Fruit fly (Drosophila melanogaster) whole organism, embryonic: ENCODE data around the gene DCP2.

ENCODE experiments used
- B-H1 ChIP-seq: fragments of 200-800 bp; sonication (Bioruptor generic); IDR thresholded peaks from 3 replicates; pipeline ENCODE4 v1.3.6; 2022; ENCODE audit warnings: missing biosample characterization, missing genetic modification characterization
- BEAF-32 ChIP-seq: fragments of 200-800 bp; sonication (Bioruptor generic); optimal IDR thresholded peaks from 3 replicates; lab custom pipeline; 2017; ENCODE audit warnings: missing biosample characterization, missing genetic modification characterization, mild to moderate bottlenecking, moderate library complexity, missing genetic modification reagents
- Blimp-1 ChIP-seq: fragments of 200-800 bp; sonication (Bioruptor generic); optimal IDR thresholded peaks from 3 replicates; lab custom pipeline; 2018; ENCODE audit warnings: missing biosample characterization, missing genetic modification characterization, mild to moderate bottlenecking, moderate library complexity, missing genetic modification reagents
- CG1024 ChIP-seq: fragments of 200-800 bp; sonication (Bioruptor generic); IDR thresholded peaks from 2 replicates; pipeline ENCODE4 v1.3.6; 2022; ENCODE audit warnings: missing biosample characterization, missing genetic modification characterization
- CG10267 ChIP-seq: fragments of 200-800 bp; sonication (Bioruptor generic); optimal IDR thresholded peaks from 2 replicates; lab custom pipeline; 2018; ENCODE audit warnings: missing biosample characterization, mild to moderate bottlenecking, missing genetic modification characterization, moderate library complexity
- CG11504 ChIP-seq: fragments of 200-800 bp; sonication (Bioruptor generic); optimal IDR thresholded peaks from 3 replicates; lab custom pipeline; 2019; ENCODE audit warnings: missing biosample characterization, mild to moderate bottlenecking, missing genetic modification characterization, moderate library complexity
- CG11723 ChIP-seq: fragments of 200-800 bp; sonication (Bioruptor generic); optimal IDR thresholded peaks from 2 replicates; lab custom pipeline; 2017; ENCODE audit warnings: missing biosample characterization, mild to moderate bottlenecking, missing genetic modification characterization
- CG12391 ChIP-seq: fragments of 200-800 bp; sonication (Bioruptor generic); optimal IDR thresholded peaks from 3 replicates; lab custom pipeline; 2018; ENCODE audit warnings: missing biosample characterization, mild to moderate bottlenecking, missing genetic modification characterization, moderate library complexity
- CG13775 ChIP-seq: fragments of 200-800 bp; sonication (Bioruptor generic); optimal IDR thresholded peaks from 3 replicates; lab custom pipeline; 2017; ENCODE audit warnings: missing biosample characterization, mild to moderate bottlenecking, missing genetic modification characterization
- CG14710 ChIP-seq: fragments of 200-800 bp; sonication (Bioruptor generic); optimal IDR thresholded peaks from 3 replicates; lab custom pipeline; 2019; ENCODE audit warnings: missing biosample characterization, mild to moderate bottlenecking, missing genetic modification characterization, moderate library complexity
- CG15011 ChIP-seq: fragments of 200-800 bp; sonication (Bioruptor generic); optimal IDR thresholded peaks from 3 replicates; lab custom pipeline; 2018; ENCODE audit warnings: missing biosample characterization, mild to moderate bottlenecking, missing genetic modification characterization
- CG17361 ChIP-seq: fragments of 200-800 bp; sonication (Bioruptor generic); IDR thresholded peaks from 3 replicates; pipeline ENCODE4 v1.3.6; 2022; ENCODE audit warnings: missing biosample characterization, missing genetic modification characterization
- CG2678 ChIP-seq: fragments of 200-800 bp; sonication (Bioruptor generic); optimal IDR thresholded peaks from 3 replicates; lab custom pipeline; 2019; ENCODE audit warnings: missing biosample characterization, mild to moderate bottlenecking, missing genetic modification characterization, moderate library complexity
- CG30403 ChIP-seq: fragments of 200-800 bp; sonication (Bioruptor generic); optimal IDR thresholded peaks from 3 replicates; lab custom pipeline; 2016; ENCODE audit warnings: missing biosample characterization, missing genetic modification characterization
- CG3281 ChIP-seq: fragments of 200-800 bp; sonication (Bioruptor generic); optimal IDR thresholded peaks from 3 replicates; lab custom pipeline; 2017; ENCODE audit warnings: missing biosample characterization, mild to moderate bottlenecking, missing genetic modification characterization
- CG4820 ChIP-seq: fragments of 200-800 bp; sonication (Bioruptor generic); optimal IDR thresholded peaks from 3 replicates; lab custom pipeline; 2016; ENCODE audit warnings: missing biosample characterization, missing genetic modification characterization
- CG6854 ChIP-seq: fragments of 200-800 bp; sonication (Bioruptor generic); optimal IDR thresholded peaks from 3 replicates; lab custom pipeline; 2017; ENCODE audit warnings: missing biosample characterization, mild to moderate bottlenecking, missing genetic modification characterization
- D ChIP-seq, 2 experiments: fragments of 200-800 bp in 1 of 2; fragments of >200 bp in 1 of 2; sonication (Bioruptor generic) in 1 of 2; optimal IDR thresholded peaks; 2 replicates in 1 of 2; 3 replicates in 1 of 2; lab custom pipeline; 2017; ENCODE audit warnings: mild to moderate bottlenecking in 1 of 2, missing biosample characterization in 1 of 2, missing genetic modification characterization in 1 of 2, missing genetic modification reagents in 1 of 2
- D19A ChIP-seq: fragments of 200-800 bp; optimal IDR thresholded peaks from 3 replicates; lab custom pipeline; 2019; ENCODE audit warnings: missing biosample characterization, mild to moderate bottlenecking, missing genetic modification characterization, moderate library complexity
- Deaf1 ChIP-seq: fragments of 200-800 bp; optimal IDR thresholded peaks from 3 replicates; lab custom pipeline; 2019; ENCODE audit warnings: missing biosample characterization, mild to moderate bottlenecking, missing genetic modification characterization, moderate library complexity
- Hr78 ChIP-seq, 2 experiments: fragments of 200-800 bp in 1 of 2; fragments of >200 bp in 1 of 2; sonication (Bioruptor generic) in 1 of 2; optimal IDR thresholded peaks; 2 replicates each; lab custom pipeline; 2017 to 2019; ENCODE audit warnings: missing biosample characterization in 2 of 2, missing genetic modification characterization in 2 of 2, mild to moderate bottlenecking in 1 of 2, moderate library complexity in 1 of 2
- Lpt ChIP-seq: fragments of >200 bp; optimal IDR thresholded peaks from 2 replicates; lab custom pipeline; 2018; ENCODE audit warnings: missing biosample characterization, missing genetic modification characterization
- Myb ChIP-seq: fragments of 200-800 bp; sonication (Bioruptor generic); optimal IDR thresholded peaks from 2 replicates; lab custom pipeline; 2016; ENCODE audit warnings: missing biosample characterization, missing genetic modification characterization
- NFAT ChIP-seq: fragments of 200-800 bp; sonication (Bioruptor generic); IDR thresholded peaks from 2 replicates; pipeline ENCODE4 v1.3.6; 2022; ENCODE audit warnings: missing biosample characterization, missing genetic modification characterization
- Rfx ChIP-seq: fragments of 200-800 bp; sonication (Bioruptor generic); IDR thresholded peaks from 2 replicates; pipeline ENCODE4 v1.3.6; 2022; ENCODE audit warnings: missing biosample characterization, missing genetic modification characterization
- Scr ChIP-seq: fragments of 200-800 bp; sonication (Bioruptor generic); IDR thresholded peaks from 2 replicates; pipeline ENCODE4 v1.3.6; 2022; ENCODE audit warnings: missing biosample characterization, missing genetic modification characterization; ENCODE audit not compliant: partially characterized antibody
- Sox100B ChIP-seq: fragments of 200-800 bp; sonication (Bioruptor generic); optimal IDR thresholded peaks from 3 replicates; lab custom pipeline; 2018; ENCODE audit warnings: missing biosample characterization, mild to moderate bottlenecking, missing genetic modification characterization
- bsh ChIP-seq, 2 experiments: fragments of 200-800 bp; sonication (Bioruptor generic); optimal IDR thresholded peaks; 2 replicates each; lab custom pipeline; 2017 to 2018; ENCODE audit warnings: mild to moderate bottlenecking in 2 of 2, missing biosample characterization in 2 of 2, missing genetic modification characterization in 2 of 2, moderate library complexity in 1 of 2
- en ChIP-seq: fragments of 200-800 bp; sonication (Bioruptor generic); optimal IDR thresholded peaks from 2 replicates; lab custom pipeline; 2016; ENCODE audit warnings: missing biosample characterization, missing genetic modification characterization
- eve ChIP-seq, 2 experiments: fragments of >200 bp; optimal IDR thresholded peaks; 2 replicates each; lab custom pipeline; 2017; ENCODE audit warnings: missing biosample characterization in 2 of 2, missing genetic modification characterization in 2 of 2
- gce ChIP-seq: fragments of 200-800 bp; sonication (Bioruptor generic); IDR thresholded peaks from 3 replicates; pipeline ENCODE4 v1.3.6; 2022; ENCODE audit warnings: missing biosample characterization, missing genetic modification characterization
- gem ChIP-seq: fragments of 200-800 bp; sonication (Bioruptor generic); optimal IDR thresholded peaks from 2 replicates; lab custom pipeline; 2019; ENCODE audit warnings: missing biosample characterization, mild to moderate bottlenecking, missing genetic modification characterization, moderate library complexity
- gfzf ChIP-seq: fragments of 200-800 bp; sonication (Bioruptor generic); optimal IDR thresholded peaks from 2 replicates; lab custom pipeline; 2016; ENCODE audit warnings: missing biosample characterization, mild to moderate bottlenecking, missing genetic modification characterization, moderate library complexity
- grau ChIP-seq: fragments of 200-800 bp; optimal IDR thresholded peaks from 3 replicates; lab custom pipeline; 2019; ENCODE audit warnings: missing biosample characterization, mild to moderate bottlenecking, missing genetic modification characterization, moderate library complexity
- grn ChIP-seq: fragments of 200-800 bp; sonication (Bioruptor generic); optimal IDR thresholded peaks from 3 replicates; lab custom pipeline; 2017; ENCODE audit warnings: missing biosample characterization, missing genetic modification characterization
- knrl ChIP-seq: fragments of 200-800 bp; sonication (Bioruptor generic); IDR thresholded peaks from 3 replicates; pipeline ENCODE4 v1.3.6; 2022; ENCODE audit warnings: missing biosample characterization, missing genetic modification characterization; ENCODE audit not compliant: partially characterized antibody
- luna ChIP-seq: fragments of 200-800 bp; sonication (Bioruptor generic); optimal IDR thresholded peaks from 2 replicates; lab custom pipeline; 2016; ENCODE audit warnings: missing biosample characterization, missing genetic modification characterization
- nerfin-2 ChIP-seq: fragments of 200-800 bp; sonication (Bioruptor generic); IDR thresholded peaks from 2 replicates; pipeline ENCODE4 v1.3.6; 2022; ENCODE audit warnings: missing biosample characterization, missing genetic modification characterization; ENCODE audit not compliant: partially characterized antibody
- odd ChIP-seq: fragments of 200-800 bp; sonication (Bioruptor generic); optimal IDR thresholded peaks from 2 replicates; lab custom pipeline; 2017; ENCODE audit warnings: missing biosample characterization, mild to moderate bottlenecking, missing genetic modification characterization
- org-1 ChIP-seq: fragments of 200-800 bp; sonication (Bioruptor generic); optimal IDR thresholded peaks from 2 replicates; lab custom pipeline; 2017; ENCODE audit warnings: missing biosample characterization, missing genetic modification characterization
- otp ChIP-seq: fragments of 200-800 bp; sonication (Bioruptor generic); IDR thresholded peaks from 3 replicates; pipeline ENCODE4, ENCODE4 v1.3.6; 2022; ENCODE audit warnings: missing biosample characterization, missing genetic modification characterization
- phol ChIP-seq: fragments of 200-800 bp; sonication (Bioruptor generic); optimal IDR thresholded peaks from 3 replicates; lab custom pipeline; 2018; ENCODE audit warnings: missing biosample characterization, mild to moderate bottlenecking, missing genetic modification characterization, moderate library complexity
- pnt ChIP-seq: fragments of 200-800 bp; sonication (Bioruptor generic); optimal IDR thresholded peaks from 3 replicates; lab custom pipeline; 2016; ENCODE audit warnings: missing biosample characterization, missing genetic modification characterization
- sens ChIP-seq: fragments of 200-800 bp; sonication (Bioruptor generic); peaks from one replicate; lab custom pipeline; 2016; ENCODE audit warnings: missing biosample characterization, missing genetic modification characterization
- tap ChIP-seq: fragments of 200-800 bp; optimal IDR thresholded peaks from 3 replicates; lab custom pipeline; 2019; ENCODE audit warnings: missing biosample characterization, mild to moderate bottlenecking, missing genetic modification characterization, moderate library complexity
- tio ChIP-seq: fragments of 200-800 bp; sonication (Bioruptor generic); optimal IDR thresholded peaks from 2 replicates; lab custom pipeline; 2017; ENCODE audit warnings: missing biosample characterization, missing genetic modification characterization, inconsistent platforms
- vnd ChIP-seq: fragments of 200-800 bp; sonication (Bioruptor generic); IDR thresholded peaks from 3 replicates; pipeline ENCODE4 v1.3.6; 2022; ENCODE audit warnings: missing biosample characterization, missing genetic modification characterization; ENCODE audit not compliant: partially characterized antibody
- vvl ChIP-seq: fragments of 200-800 bp; sonication (Bioruptor generic); IDR thresholded peaks from 2 replicates; pipeline ENCODE4 v1.3.6; 2022; ENCODE audit warnings: missing biosample characterization, missing genetic modification characterization
- zen ChIP-seq: fragments of 200-800 bp; sonication (Bioruptor generic); optimal IDR thresholded peaks from 3 replicates; lab custom pipeline; 2018; ENCODE audit warnings: missing biosample characterization, mild to moderate bottlenecking, missing genetic modification characterization, moderate library complexity
- zf30C ChIP-seq: fragments of 200-800 bp; sonication (Bioruptor generic); optimal IDR thresholded peaks from 3 replicates; lab custom pipeline; 2018; ENCODE audit warnings: missing biosample characterization, mild to moderate bottlenecking, missing genetic modification characterization

The DCP2 gene

DNA sequence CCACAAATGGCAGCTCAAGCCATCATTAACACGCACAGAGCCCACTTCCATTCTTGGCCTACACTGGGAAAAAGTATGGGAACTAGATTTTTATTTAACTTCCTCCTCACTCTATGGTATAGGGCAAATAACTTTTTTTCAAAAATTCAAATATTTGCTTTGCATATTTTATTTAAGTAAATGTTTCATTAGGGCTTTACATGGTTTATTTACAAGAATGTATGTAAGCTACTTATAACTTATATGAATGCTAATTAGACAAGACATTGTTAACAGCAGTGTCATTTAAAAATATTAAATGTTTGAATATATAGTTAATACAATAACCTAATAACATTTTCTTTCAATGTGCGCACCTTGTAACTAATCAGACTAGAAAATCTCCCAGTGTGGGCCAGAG, 50.7 kb downstream of the DCP2 start:
- TF ChIP-seq D19A (tag; lab: Kevin White, UChicago) (peak; percentile 35), Myb (GFP tag; lab: Kevin White, UChicago) (no peak), knrl (GFP tag; lab: Robert Waterston, UW) (no peak), CG2678 (tag; lab: Kevin White, UChicago) (peak; percentile 44), gfzf (GFP tag; lab: Kevin White, UChicago) (no peak), CG11723 (no peak), otp (no peak), CG17361 (peak; percentile 65; the same call in 2 of the 3 replicates), en (no peak), CG12391 (peak; percentile 39), grau (peak; percentile 39), Deaf1 (tag; lab: Kevin White, UChicago) (no peak), phol (tag; lab: Kevin White, UChicago) (peak; percentile 60), org-1 (GFP tag; lab: Kevin White, UChicago) (no peak), CG11504 (tag; lab: Kevin White, UChicago) (peak; percentile 62), odd (GFP tag; lab: Kevin White, UChicago) (peak; percentile 11), CG30403 (GFP tag; lab: Kevin White, UChicago) (peak; percentile 15), zen (tag; lab: Kevin White, UChicago) (peak; percentile 4), pnt (GFP tag; lab: Kevin White, UChicago) (no peak), Sox100B (GFP tag; lab: Kevin White, UChicago) (peak; percentile 54), D (optimal IDR thresholded peaks at IDR 0.05; lab: Kevin White, UChicago) (no peak), D (GFP tag; optimal IDR thresholded peaks at IDR 0.05; lab: Kevin White, UChicago) (peak; percentile 17), CG10267 (tag; lab: Kevin White, UChicago) (peak; percentile 40), Rfx (GFP tag; lab: Robert Waterston, UW) (no peak), nerfin-2 (no peak), vvl (GFP tag; lab: Robert Waterston, UW) (no peak), CG15011 (no peak), vnd (no peak), Scr (GFP tag; lab: Robert Waterston, UW) (no peak), CG14710 (tag; lab: Kevin White, UChicago) (peak; percentile 55), tap (tag; lab: Kevin White, UChicago) (peak; percentile 17), B-H1 (GFP tag; lab: Robert Waterston, UW) (no peak), BEAF-32 (GFP tag; lab: Kevin White, UChicago) (no peak), CG3281 (peak; percentile 0), eve (GFP tag; optimal IDR thresholded peaks at IDR 0.05; lab: Kevin White, UChicago) (peak in 1 of 2 experiments; percentile 2), CG13775 (peak; percentile 6), tio (GFP tag; lab: Kevin White, UChicago) (peak; percentile 5), CG1024 (GFP tag; lab: Robert Waterston, UW) (no peak), NFAT (no peak), zf30C (no peak), sens (peak; percentile 48), CG6854 (GFP tag; lab: Kevin White, UChicago) (no peak), gce (GFP tag; lab: Robert Waterston, UW) (no peak), gem (tag; lab: Kevin White, UChicago) (peak; percentile 52), Blimp-1 (peak; percentile 46), luna (GFP tag; lab: Kevin White, UChicago) (no peak), Hr78 (GFP tag; optimal IDR thresholded peaks at IDR 0.05; lab: Kevin White, UChicago) (no peak), CG4820 (GFP tag; lab: Kevin White, UChicago) (peak; percentile 5), Lpt (no peak), grn (GFP tag; lab: Kevin White, UChicago) (no peak), bsh (GFP tag; optimal IDR thresholded peaks at IDR 0.05; lab: Kevin White, UChicago) (peak in 1 of 2 experiments; percentile 48)
